Worm (Caenorhabditis elegans) whole organism, L4 larva: Measurements from ENCODE around the gene mdt-21.

ENCODE experiments used
- D1046.2 ChIP-seq: fragments of 200-800 bp; sonication (Bioruptor generic); IDR thresholded peaks from 2 replicates; pipeline ENCODE4 v1.3.6; 2022; ENCODE audit warnings: missing genetic modification characterization, missing compliant biosample characterization
- F26F4.8 ChIP-seq: fragments of 200-800 bp; sonication (Bioruptor generic); conservative IDR thresholded peaks from 2 replicates; pipeline ENCODE4 v1.3.6; 2022; ENCODE audit warnings: missing genetic modification characterization, missing compliant biosample characterization
- F49E8.2 ChIP-seq: sonication (generic microtip); optimal IDR thresholded peaks from 2 replicates; lab custom pipeline; 2016; ENCODE audit warnings: missing compliant biosample characterization, mild to moderate bottlenecking, missing genetic modification characterization, borderline replicate concordance
- R02D3.7 ChIP-seq: fragments of 150-350 bp; sonication (generic microtip); optimal IDR thresholded peaks from 3 replicates; lab custom pipeline; 2014; ENCODE audit warnings: missing biosample characterization, missing genetic modification characterization
- T20F7.1 ChIP-seq: fragments of 200-800 bp; sonication (Bioruptor generic); optimal IDR thresholded peaks from 2 replicates; lab custom pipeline; 2018; ENCODE audit warnings: mild to moderate bottlenecking, missing genetic modification characterization, missing compliant biosample characterization
- T26A8.4 ChIP-seq: fragments of 200-800 bp; sonication (Bioruptor generic); IDR thresholded peaks from 2 replicates; pipeline ENCODE4 v1.3.6; 2022; ENCODE audit warnings: missing genetic modification characterization, missing compliant biosample characterization
- Y105C5A.15 ChIP-seq: fragments of 200-800 bp; sonication (Bioruptor generic); IDR thresholded peaks from 2 replicates; pipeline ENCODE4 v1.3.6; 2022; ENCODE audit warnings: missing genetic modification characterization, missing compliant biosample characterization
- ZK337.2 ChIP-seq: fragments of 200-800 bp; sonication (Bioruptor generic); IDR thresholded peaks from 2 replicates; pipeline ENCODE4 v1.3.6; 2022; ENCODE audit warnings: missing genetic modification reagents, missing genetic modification characterization, missing compliant biosample characterization
- ZK546.5 ChIP-seq, 2 experiments: sonication (generic microtip); optimal IDR thresholded peaks; 2 replicates each; lab custom pipeline; 2017; ENCODE audit warnings: missing biosample characterization in 2 of 2, missing genetic modification characterization in 2 of 2
- aha-1 ChIP-seq: fragments of 150-350 bp; peaks from one replicate; lab custom pipeline; 2014; ENCODE audit warnings: missing biosample characterization, missing genetic modification characterization
- arid-1 ChIP-seq: fragments of 200-800 bp; sonication (Bioruptor generic); conservative IDR thresholded peaks from 2 replicates; pipeline ENCODE4 v1.3.6; 2022; ENCODE audit warnings: missing genetic modification reagents, missing genetic modification characterization, missing compliant biosample characterization
- ceh-20 ChIP-seq: fragments of 200-800 bp; sonication (Bioruptor generic); IDR thresholded peaks from 2 replicates; pipeline ENCODE4 v1.3.6; 2022; ENCODE audit warnings: missing genetic modification reagents, missing genetic modification characterization, missing compliant biosample characterization
- ceh-28 ChIP-seq: fragments of 150-350 bp; optimal IDR thresholded peaks from 2 replicates; lab custom pipeline; 2014; ENCODE audit warnings: missing biosample characterization, missing genetic modification reagents, missing genetic modification characterization
- ceh-32 ChIP-seq: sonication (generic microtip); optimal IDR thresholded peaks from 2 replicates; lab custom pipeline; 2016; ENCODE audit warnings: mild to moderate bottlenecking, missing genetic modification characterization, missing compliant biosample characterization; ENCODE audit not compliant: poor library complexity
- ceh-44 ChIP-seq: fragments of 200-800 bp; sonication (Bioruptor generic); IDR thresholded peaks from 2 replicates; pipeline ENCODE4 v1.3.6; 2022; ENCODE audit warnings: missing genetic modification reagents, missing genetic modification characterization, missing compliant biosample characterization
- ceh-62 ChIP-seq: sonication (generic microtip); optimal IDR thresholded peaks from 2 replicates; lab custom pipeline; 2017; ENCODE audit warnings: missing biosample characterization, missing genetic modification characterization
- cey-2 ChIP-seq: sonication (generic microtip); optimal IDR thresholded peaks from 3 replicates; lab custom pipeline; 2017; ENCODE audit warnings: missing genetic modification characterization, mild to moderate bottlenecking, missing compliant biosample characterization, antibody characterized with exemption, borderline replicate concordance; ENCODE audit not compliant: insufficient read depth
- ctbp-1 ChIP-seq: fragments of 200-800 bp; sonication (Bioruptor generic); IDR thresholded peaks from 2 replicates; pipeline ENCODE4 v1.3.6; 2022; ENCODE audit warnings: missing genetic modification reagents, missing genetic modification characterization, missing compliant biosample characterization
- daf-16 ChIP-seq, 3 experiments: sonication (generic microtip); optimal IDR thresholded peaks; 2 replicates each; lab custom pipeline; 2016 to 2017; ENCODE audit warnings: missing genetic modification characterization in 3 of 3, missing genetic modification reagents in 3 of 3, mild to moderate bottlenecking in 2 of 3, missing compliant biosample characterization in 2 of 3, missing biosample characterization in 1 of 3, moderate library complexity in 1 of 3
- dmd-6 ChIP-seq: fragments of 200-800 bp; sonication (Bioruptor generic); IDR thresholded peaks from 2 replicates; pipeline ENCODE4 v1.3.6; 2022; ENCODE audit warnings: missing genetic modification reagents, missing genetic modification characterization, missing compliant biosample characterization
- egl-27 ChIP-seq: sonication (generic microtip); optimal IDR thresholded peaks from 3 replicates; lab custom pipeline; 2017; ENCODE audit warnings: missing biosample characterization, missing genetic modification reagents, missing genetic modification characterization
- fkh-10 ChIP-seq: fragments of 150-350 bp; optimal IDR thresholded peaks from 2 replicates; lab custom pipeline; 2014; ENCODE audit warnings: missing biosample characterization, missing genetic modification reagents, missing genetic modification characterization
- gei-8 ChIP-seq: fragments of 200-800 bp; sonication (Bioruptor generic); optimal IDR thresholded peaks from 2 replicates; lab custom pipeline; 2018; ENCODE audit warnings: mild to moderate bottlenecking, missing genetic modification characterization, missing compliant biosample characterization
- hlh-11 ChIP-seq: fragments of 200-800 bp; sonication (Bioruptor generic); optimal IDR thresholded peaks from 2 replicates; lab custom pipeline; 2018; ENCODE audit warnings: mild to moderate bottlenecking, missing genetic modification characterization, missing compliant biosample characterization
- hlh-30 ChIP-seq: sonication (generic microtip); optimal IDR thresholded peaks from 2 replicates; lab custom pipeline; 2017; ENCODE audit warnings: antibody characterized with exemption, mild to moderate bottlenecking, missing genetic modification characterization, missing compliant biosample characterization; ENCODE audit not compliant: insufficient read depth
- hmg-1.1 ChIP-seq: fragments of 200-800 bp; sonication (Bioruptor generic); IDR thresholded peaks from 2 replicates; pipeline ENCODE4 v1.3.6; 2022; ENCODE audit warnings: missing genetic modification reagents, missing genetic modification characterization, missing compliant biosample characterization
- jun-1 ChIP-seq: fragments of 150-350 bp; optimal IDR thresholded peaks from 2 replicates; lab custom pipeline; 2014; ENCODE audit warnings: missing biosample characterization, missing genetic modification reagents, missing genetic modification characterization
- lin-13 ChIP-seq: fragments of 150-350 bp; optimal IDR thresholded peaks from 2 replicates; lab custom pipeline; 2014; ENCODE audit warnings: missing biosample characterization, missing genetic modification reagents, missing genetic modification characterization
- lin-15B ChIP-seq: fragments of 150-350 bp; sonication (generic microtip); optimal IDR thresholded peaks from 3 replicates; lab custom pipeline; 2014; ENCODE audit warnings: missing biosample characterization, missing genetic modification characterization
- lin-29 ChIP-seq: fragments of 200-800 bp; sonication (Bioruptor generic); IDR thresholded peaks from 2 replicates; pipeline ENCODE4 v1.3.6; 2022; ENCODE audit warnings: missing genetic modification reagents, missing genetic modification characterization, missing compliant biosample characterization
- lin-39 ChIP-seq: fragments of 150-350 bp; optimal IDR thresholded peaks from 2 replicates; lab custom pipeline; 2014; ENCODE audit warnings: missing biosample characterization, missing genetic modification reagents, missing genetic modification characterization
- lsy-2 ChIP-seq, 2 experiments: fragments of 150-350 bp in 1 of 2; sonication (generic microtip) in 1 of 2; optimal IDR thresholded peaks; 2 replicates each; lab custom pipeline; 2014 to 2017; ENCODE audit warnings: missing biosample characterization in 2 of 2, missing genetic modification characterization in 2 of 2
- madf-9 ChIP-seq: fragments of 200-800 bp; sonication (Bioruptor generic); conservative IDR thresholded peaks from 2 replicates; pipeline ENCODE4 v1.3.6; 2022; ENCODE audit warnings: missing genetic modification reagents, missing genetic modification characterization, missing compliant biosample characterization
- mdl-1 ChIP-seq, 2 experiments: fragments of 150-350 bp in 1 of 2; sonication (generic microtip) in 1 of 2; optimal IDR thresholded peaks; 2 replicates each; lab custom pipeline; 2014 to 2017; ENCODE audit warnings: missing biosample characterization in 2 of 2, missing genetic modification characterization in 2 of 2
- mep-1 ChIP-seq: fragments of 150-350 bp; sonication (generic microtip); optimal IDR thresholded peaks from 3 replicates; lab custom pipeline; 2014; ENCODE audit warnings: missing biosample characterization, missing genetic modification characterization
- mxl-3 ChIP-seq: fragments of 200-800 bp; sonication (Bioruptor generic); optimal IDR thresholded peaks from 2 replicates; lab custom pipeline; 2018; ENCODE audit warnings: mild to moderate bottlenecking, missing genetic modification characterization, missing compliant biosample characterization
- nhr-28 ChIP-seq: fragments of 150-350 bp; optimal IDR thresholded peaks from 2 replicates; lab custom pipeline; 2014; ENCODE audit warnings: missing biosample characterization, missing genetic modification characterization
- nhr-41 ChIP-seq: fragments of 200-800 bp; sonication (Bioruptor generic); IDR thresholded peaks from 2 replicates; pipeline ENCODE4 v1.3.6; 2022; ENCODE audit warnings: missing genetic modification reagents, missing genetic modification characterization, missing compliant biosample characterization
- php-3 ChIP-seq: fragments of 200-800 bp; sonication (Bioruptor generic); IDR thresholded peaks from 2 replicates; pipeline ENCODE4 v1.3.6; 2022; ENCODE audit warnings: missing genetic modification reagents, missing genetic modification characterization, missing compliant biosample characterization
- rbr-2 ChIP-seq: sonication (generic microtip); optimal IDR thresholded peaks from 2 replicates; lab custom pipeline; 2016; ENCODE audit warnings: missing genotype, missing genetic modification characterization, missing compliant biosample characterization
- sdz-12 ChIP-seq: fragments of 200-800 bp; sonication (Bioruptor generic); optimal IDR thresholded peaks from 2 replicates; lab custom pipeline; 2018; ENCODE audit warnings: mild to moderate bottlenecking, missing genetic modification characterization, missing compliant biosample characterization
- set-16 ChIP-seq: fragments of 200-800 bp; sonication (Bioruptor generic); IDR thresholded peaks from 2 replicates; pipeline ENCODE4 v1.3.6; 2022; ENCODE audit warnings: missing genetic modification reagents, missing genetic modification characterization, missing compliant biosample characterization
- skn-1 ChIP-seq: fragments of 150-350 bp; optimal IDR thresholded peaks from 2 replicates; lab custom pipeline; 2014; ENCODE audit warnings: missing biosample characterization, missing genetic modification characterization
- snpc-4 ChIP-seq: fragments of 150-350 bp; optimal IDR thresholded peaks from 2 replicates; lab custom pipeline; 2014; ENCODE audit warnings: missing biosample characterization, missing genetic modification characterization
- spr-1 ChIP-seq: sonication (generic microtip); optimal IDR thresholded peaks from 2 replicates; lab custom pipeline; 2016; ENCODE audit warnings: mild to moderate bottlenecking, missing genetic modification characterization, missing compliant biosample characterization
- zag-1 ChIP-seq: fragments of 150-350 bp; optimal IDR thresholded peaks from 2 replicates; lab custom pipeline; 2014; ENCODE audit warnings: missing biosample characterization, missing genetic modification characterization
- zip-11 ChIP-seq: fragments of 200-800 bp; sonication (Bioruptor generic); IDR thresholded peaks from 2 replicates; pipeline ENCODE4 v1.3.6; 2022; ENCODE audit warnings: missing genetic modification characterization, missing compliant biosample characterization
- zip-2 ChIP-seq: fragments of 150-350 bp; optimal IDR thresholded peaks from 2 replicates; lab custom pipeline; 2014; ENCODE audit warnings: missing biosample characterization, missing genetic modification characterization

mdt-21 gene

DNA sequence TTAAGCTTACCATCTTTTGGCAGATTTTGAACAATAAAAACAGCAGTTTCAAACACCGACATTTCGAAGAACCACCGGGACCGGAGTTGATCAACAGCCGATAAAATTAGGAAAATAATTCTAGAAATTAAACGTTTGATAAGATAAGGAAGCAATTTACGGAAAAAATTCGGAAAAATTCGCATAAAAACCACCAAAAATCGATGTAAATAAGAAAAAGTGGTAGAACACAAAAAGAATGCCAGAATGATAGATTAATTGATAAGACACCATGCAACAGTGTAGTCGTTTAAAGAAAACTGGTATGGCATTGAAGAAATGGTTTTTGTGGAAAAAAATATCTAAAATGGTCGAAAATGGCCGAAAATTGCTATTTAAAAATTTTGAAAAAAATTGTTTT, 45.0 kb downstream of the mdt-21 start, which contains the start of gene maa-1 (continued):
- TF ChIP-seq lin-15B (tag; lab: Kevin White, UChicago), result no peak
- TF ChIP-seq ceh-32 (tag; lab: Kevin White, UChicago), result no peak
- TF ChIP-seq lsy-2 (tag; optimal IDR thresholded peaks at IDR 0.05; lab: Kevin White, UChicago), result peak in 1 of 2 experiments; percentile 8
- TF ChIP-seq fkh-10, result no peak
- no peak for TF ChIP-seq ceh-20 (GFP tag; lab: Robert Waterston, UW)
- no peak for TF ChIP-seq ctbp-1
- TF ChIP-seq sdz-12 (GFP tag; lab: Kevin White, UChicago), result no peak
- no peak for TF ChIP-seq ZK546.5 (tag; optimal IDR thresholded peaks at IDR 0.05; lab: Kevin White, UChicago)
- no peak for TF ChIP-seq F26F4.8 (GFP tag; lab: Robert Waterston, UW)
- TF ChIP-seq mxl-3, result no peak
- TF ChIP-seq hlh-30 (tag; lab: Kevin White, UChicago), result no peak
- TF ChIP-seq cey-2 (tag; lab: Kevin White, UChicago), result no peak
- TF ChIP-seq Y105C5A.15 (GFP tag; lab: Robert Waterston, UW), result no peak

DNA sequence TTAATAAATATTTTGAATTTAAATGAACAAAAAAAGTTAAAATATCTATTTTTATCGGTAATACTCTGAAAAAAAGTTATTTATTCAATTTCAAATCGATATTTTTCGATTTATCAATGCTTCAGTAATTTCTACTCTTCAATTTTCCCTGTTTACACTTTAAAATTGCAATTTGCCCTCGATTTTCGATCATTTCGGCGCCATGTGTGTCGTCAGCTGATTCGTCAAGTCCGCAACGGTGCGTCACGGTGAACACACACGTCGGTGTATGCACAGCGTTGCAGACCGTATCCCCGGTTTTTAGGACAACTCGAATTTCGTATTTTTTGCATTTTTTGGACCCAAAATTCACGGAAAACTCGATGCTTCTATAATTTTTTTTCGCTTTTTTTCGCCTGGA, 45.8 kb downstream of the mdt-21 start, which contains the start of gene C18D11.3:
TSS of gene C18D11.3 (plus strand) at position 189 of the 400 bp plus-strand sequence.
- TF ChIP-seq lin-29 (GFP tag; lab: Robert Waterston, UW) (0 out of 2 replicates have a peak, but pooled peaks have one; percentile 48), daf-16 (GFP tag; optimal IDR thresholded peaks at IDR 0.05; lab: Kevin White, UChicago) (peak in 1 of 2 experiments; percentile 38), daf-16 (tag; optimal IDR thresholded peaks at IDR 0.05; lab: Kevin White, UChicago) (peak; percentile 99), D1046.2 (GFP tag; lab: Robert Waterston, UW) (no peak), lin-13 (GFP tag; lab: Kevin White, UChicago) (peak; percentile 88), hlh-11 (peak; percentile 99), rbr-2 (tag; lab: Kevin White, UChicago) (peak; percentile 74), ZK546.5 (tag; optimal IDR thresholded peaks at IDR 0.05; lab: Kevin White, UChicago) (no peak), ceh-28 (tag; lab: Kevin White, UChicago) (no peak), ceh-62 (tag; lab: Kevin White, UChicago) (no peak), madf-9 (GFP tag; lab: Robert Waterston, UW) (peak; percentile 55; the same call in 1 of the 2 replicates), gei-8 (GFP tag; lab: Kevin White, UChicago) (no peak), egl-27 (tag; lab: Kevin White, UChicago) (no peak), zip-11 (GFP tag; lab: Robert Waterston, UW) (no peak), F49E8.2 (no peak), spr-1 (no peak), snpc-4 (no peak), zag-1 (tag; lab: Kevin White, UChicago) (no peak), lin-15B (tag; lab: Kevin White, UChicago) (no peak), nhr-41 (GFP tag; lab: Robert Waterston, UW) (no peak), skn-1 (no peak), jun-1 (no peak), cey-2 (tag; lab: Kevin White, UChicago) (no peak), T20F7.1 (GFP tag; lab: Kevin White, UChicago) (no peak), T26A8.4 (GFP tag; lab: Robert Waterston, UW) (peak; percentile 63), mdl-1 (tag; optimal IDR thresholded peaks at IDR 0.05; lab: Kevin White, UChicago) (peak in 1 of 2 experiments; percentile 89), arid-1 (peak; percentile 48; the same call in 1 of the 2 replicates), ctbp-1 (no peak), lin-39 (no peak), ceh-20 (GFP tag; lab: Robert Waterston, UW) (0 out of 2 replicates have a peak, but pooled peaks have one; percentile 39), set-16 (GFP tag; lab: Robert Waterston, UW) (no peak), zip-2 (tag; lab: Kevin White, UChicago) (no peak), R02D3.7 (tag; lab: Kevin White, UChicago) (no peak), ZK337.2 (0 out of 2 replicates have a peak, but pooled peaks have one; percentile 29), nhr-28 (tag; lab: Kevin White, UChicago) (peak; percentile 67), ceh-44 (GFP tag; lab: Robert Waterston, UW) (no peak), mep-1 (peak; percentile 90), php-3 (GFP tag; lab: Robert Waterston, UW) (peak; percentile 57; the same call in 1 of the 2 replicates), sdz-12 (GFP tag; lab: Kevin White, UChicago) (no peak), hmg-1.1 (GFP tag; lab: Robert Waterston, UW) (peak; percentile 73), aha-1 (peak; percentile 99), dmd-6 (peak; percentile 87)
